Fruit fly (Drosophila melanogaster) whole organism, prepupa: ENCODE results near the gene UbcE2H.

ENCODE experiments used
- Blimp-1 ChIP-seq: fragments of 200-800 bp; sonication (Bioruptor generic); optimal IDR thresholded peaks from 3 replicates; lab custom pipeline; 2017; ENCODE audit warnings: missing biosample characterization, missing genetic modification characterization, mild to moderate bottlenecking, moderate library complexity, missing genetic modification reagents
- CG10631 ChIP-seq: fragments of 200-800 bp; sonication (Bioruptor generic); optimal IDR thresholded peaks from 2 replicates; lab custom pipeline; 2016; ENCODE audit warnings: missing biosample characterization, missing genetic modification characterization
- CG11294 ChIP-seq: fragments of 200-800 bp; sonication (Bioruptor generic); IDR thresholded peaks from 2 replicates; pipeline ENCODE4 v1.3.6; 2022; ENCODE audit warnings: missing biosample characterization, missing genetic modification characterization
- CG11762 ChIP-seq: fragments of 200-800 bp; sonication (Bioruptor generic); optimal IDR thresholded peaks from 3 replicates; lab custom pipeline; 2016; ENCODE audit warnings: missing biosample characterization, missing genetic modification characterization; ENCODE audit not compliant: insufficient read depth
- CG11902 ChIP-seq: fragments of 200-800 bp; sonication (Bioruptor generic); optimal IDR thresholded peaks from 3 replicates; lab custom pipeline; 2016; ENCODE audit warnings: missing biosample characterization, missing genetic modification characterization
- CG15336 ChIP-seq: fragments of 200-800 bp; sonication (Bioruptor generic); IDR thresholded peaks from 2 replicates; pipeline ENCODE4 v1.3.6; 2022; ENCODE audit warnings: missing biosample characterization, missing genetic modification characterization
- CG1621 ChIP-seq: fragments of 200-800 bp; sonication (Bioruptor generic); optimal IDR thresholded peaks from 3 replicates; lab custom pipeline; 2018; ENCODE audit warnings: missing biosample characterization, mild to moderate bottlenecking, missing genetic modification characterization
- CG16779 ChIP-seq: fragments of 200-800 bp; sonication (Bioruptor generic); optimal IDR thresholded peaks from 3 replicates; lab custom pipeline; 2017; ENCODE audit warnings: missing biosample characterization, mild to moderate bottlenecking, missing genetic modification characterization
- CG3032 ChIP-seq: fragments of 200-800 bp; optimal IDR thresholded peaks from 2 replicates; lab custom pipeline; 2019; ENCODE audit warnings: missing biosample characterization, mild to moderate bottlenecking, missing genetic modification characterization, moderate library complexity
- CG31627 ChIP-seq: fragments of 200-800 bp; sonication (Bioruptor generic); optimal IDR thresholded peaks from 3 replicates; lab custom pipeline; 2016; ENCODE audit warnings: missing biosample characterization, missing genetic modification characterization
- CG32006 ChIP-seq: fragments of 200-800 bp; sonication (Bioruptor generic); optimal IDR thresholded peaks from 3 replicates; lab custom pipeline; 2017; ENCODE audit warnings: missing biosample characterization, mild to moderate bottlenecking, missing genetic modification characterization
- CG34406 ChIP-seq: fragments of 200-800 bp; sonication (Bioruptor generic); optimal IDR thresholded peaks from 3 replicates; lab custom pipeline; 2016; ENCODE audit warnings: missing biosample characterization, missing genetic modification characterization
- CG4318 ChIP-seq: fragments of 200-800 bp; sonication (Bioruptor generic); optimal IDR thresholded peaks from 3 replicates; lab custom pipeline; 2017; ENCODE audit warnings: missing biosample characterization, mild to moderate bottlenecking, missing genetic modification characterization
- CG6163 ChIP-seq: fragments of 200-800 bp; sonication (Bioruptor generic); IDR thresholded peaks from 3 replicates; pipeline ENCODE4 v1.3.6; 2022; ENCODE audit warnings: missing biosample characterization, missing genetic modification characterization
- CG6792 ChIP-seq: fragments of 200-800 bp; sonication (Bioruptor generic); optimal IDR thresholded peaks from 3 replicates; lab custom pipeline; 2016; ENCODE audit warnings: missing biosample characterization, missing genetic modification characterization
- CG6808 ChIP-seq: fragments of 200-800 bp; sonication (Bioruptor generic); optimal IDR thresholded peaks from 3 replicates; lab custom pipeline; 2017; ENCODE audit warnings: missing biosample characterization, missing genetic modification characterization, mild to moderate bottlenecking, moderate library complexity, missing genetic modification reagents
- CG6854 ChIP-seq: fragments of 200-800 bp; sonication (Bioruptor generic); optimal IDR thresholded peaks from 2 replicates; lab custom pipeline; 2017; ENCODE audit warnings: missing biosample characterization, mild to moderate bottlenecking, missing genetic modification characterization
- CG7368 ChIP-seq: fragments of 200-800 bp; sonication (Bioruptor generic); optimal IDR thresholded peaks from 3 replicates; lab custom pipeline; 2016; ENCODE audit warnings: missing biosample characterization, missing genetic modification characterization
- CG8119 ChIP-seq: fragments of 200-800 bp; sonication (Bioruptor generic); IDR thresholded peaks from 3 replicates; pipeline ENCODE4 v1.3.6; 2022; ENCODE audit warnings: missing biosample characterization, missing genetic modification characterization
- CG8319 ChIP-seq: fragments of 200-800 bp; sonication (Bioruptor generic); optimal IDR thresholded peaks from 3 replicates; lab custom pipeline; 2016; ENCODE audit warnings: missing biosample characterization, missing genetic modification characterization
- CG8632 ChIP-seq: fragments of 200-800 bp; sonication (Bioruptor generic); optimal IDR thresholded peaks from 3 replicates; lab custom pipeline; 2016; ENCODE audit warnings: missing biosample characterization, missing genetic modification characterization
- CG9139 ChIP-seq: fragments of 200-800 bp; sonication (Bioruptor generic); optimal IDR thresholded peaks from 3 replicates; lab custom pipeline; 2017; ENCODE audit warnings: missing biosample characterization, mild to moderate bottlenecking, missing genetic modification characterization
- Eip75B ChIP-seq: fragments of 200-800 bp; sonication (Bioruptor generic); optimal IDR thresholded peaks from 3 replicates; lab custom pipeline; 2016; ENCODE audit warnings: missing biosample characterization, missing genetic modification characterization
- Eip93F ChIP-seq: fragments of 200-800 bp; sonication (Bioruptor generic); optimal IDR thresholded peaks from 2 replicates; lab custom pipeline; 2016; ENCODE audit warnings: missing biosample characterization, mild to moderate bottlenecking, missing genetic modification characterization
- Ets21C ChIP-seq: fragments of 200-800 bp; sonication (Bioruptor generic); optimal IDR thresholded peaks from 3 replicates; lab custom pipeline; 2016; ENCODE audit warnings: missing biosample characterization, missing genetic modification characterization
- Ets96B ChIP-seq: fragments of 200-800 bp; optimal IDR thresholded peaks from 2 replicates; lab custom pipeline; 2019; ENCODE audit warnings: missing biosample characterization, mild to moderate bottlenecking, missing genetic modification characterization, moderate library complexity
- Hr39 ChIP-seq: fragments of 200-800 bp; sonication (Bioruptor generic); optimal IDR thresholded peaks from 2 replicates; lab custom pipeline; 2016; ENCODE audit warnings: missing biosample characterization, missing genetic modification characterization
- Hr4 ChIP-seq: fragments of 200-800 bp; sonication (Bioruptor generic); optimal IDR thresholded peaks from 3 replicates; lab custom pipeline; 2016; ENCODE audit warnings: missing biosample characterization, missing genetic modification characterization
- Lpt ChIP-seq: fragments of 200-800 bp; sonication (Bioruptor generic); optimal IDR thresholded peaks from 3 replicates; lab custom pipeline; 2016; ENCODE audit warnings: missing biosample characterization, missing genetic modification characterization
- Met ChIP-seq: fragments of 200-800 bp; sonication (Bioruptor generic); optimal IDR thresholded peaks from 3 replicates; lab custom pipeline; 2016; ENCODE audit warnings: missing biosample characterization, missing genetic modification characterization
- OdsH ChIP-seq: fragments of 200-800 bp; sonication (Bioruptor generic); optimal IDR thresholded peaks from 3 replicates; lab custom pipeline; 2016; ENCODE audit warnings: missing biosample characterization, missing genetic modification characterization
- Smox ChIP-seq: fragments of 200-800 bp; sonication (Bioruptor generic); optimal IDR thresholded peaks from 3 replicates; lab custom pipeline; 2016; ENCODE audit warnings: missing biosample characterization, missing genetic modification characterization
- Sox102F ChIP-seq: fragments of 200-800 bp; sonication (Bioruptor generic); optimal IDR thresholded peaks from 2 replicates; lab custom pipeline; 2016; ENCODE audit warnings: missing biosample characterization, mild to moderate bottlenecking, missing genetic modification characterization
- Sox15 ChIP-seq: fragments of 200-800 bp; sonication (Bioruptor generic); optimal IDR thresholded peaks from 3 replicates; lab custom pipeline; 2016; ENCODE audit warnings: missing biosample characterization, missing genetic modification characterization
- achi ChIP-seq: fragments of 200-800 bp; sonication (Bioruptor generic); optimal IDR thresholded peaks from 3 replicates; lab custom pipeline; 2016; ENCODE audit warnings: missing biosample characterization, missing genetic modification characterization
- acj6 ChIP-seq: fragments of 200-800 bp; sonication (Bioruptor generic); optimal IDR thresholded peaks from 3 replicates; lab custom pipeline; 2016; ENCODE audit warnings: missing biosample characterization, missing genetic modification characterization
- cyc ChIP-seq: fragments of 200-800 bp; sonication (Bioruptor generic); optimal IDR thresholded peaks from 3 replicates; lab custom pipeline; 2016; ENCODE audit warnings: missing biosample characterization, missing genetic modification characterization
- dac ChIP-seq: fragments of 200-800 bp; sonication (Bioruptor generic); optimal IDR thresholded peaks from 2 replicates; lab custom pipeline; 2017; ENCODE audit warnings: missing biosample characterization, mild to moderate bottlenecking, missing genetic modification characterization
- dsx ChIP-seq: fragments of 200-800 bp; optimal IDR thresholded peaks from 3 replicates; lab custom pipeline; 2019; ENCODE audit warnings: missing biosample characterization, mild to moderate bottlenecking, missing genetic modification characterization, moderate library complexity; ENCODE audit not compliant: poor library complexity, severe bottlenecking
- eg ChIP-seq: fragments of 200-800 bp; sonication (Bioruptor generic); IDR thresholded peaks from 3 replicates; pipeline ENCODE4 v1.3.6; 2022; ENCODE audit warnings: missing biosample characterization, missing genetic modification characterization
- esn ChIP-seq: fragments of 200-800 bp; sonication (Bioruptor generic); optimal IDR thresholded peaks from 2 replicates; lab custom pipeline; 2016; ENCODE audit warnings: missing biosample characterization, mild to moderate bottlenecking, missing genetic modification characterization, moderate library complexity
- fd59A ChIP-seq: fragments of 200-800 bp; sonication (Bioruptor generic); optimal IDR thresholded peaks from 2 replicates; lab custom pipeline; 2017; ENCODE audit warnings: missing biosample characterization, mild to moderate bottlenecking, missing genetic modification characterization, missing genetic modification reagents
- fd85E ChIP-seq: fragments of 200-800 bp; sonication (Bioruptor generic); optimal IDR thresholded peaks from 3 replicates; lab custom pipeline; 2016; ENCODE audit warnings: missing biosample characterization, missing genetic modification characterization
- lz ChIP-seq: fragments of 200-800 bp; sonication (Bioruptor generic); optimal IDR thresholded peaks from 3 replicates; lab custom pipeline; 2016; ENCODE audit warnings: missing biosample characterization, missing genetic modification characterization
- net ChIP-seq: fragments of 200-800 bp; sonication (Bioruptor generic); optimal IDR thresholded peaks from 3 replicates; lab custom pipeline; 2016; ENCODE audit warnings: missing biosample characterization, missing genetic modification characterization
- salr ChIP-seq, 2 experiments: fragments of 200-800 bp; sonication (Bioruptor generic); optimal IDR thresholded peaks; 3 replicates each; lab custom pipeline; 2016 to 2018; ENCODE audit warnings: missing biosample characterization in 2 of 2, missing genetic modification characterization in 2 of 2, mild to moderate bottlenecking in 1 of 2
- spab ChIP-seq: fragments of 200-800 bp; sonication (Bioruptor generic); optimal IDR thresholded peaks from 2 replicates; lab custom pipeline; 2017; ENCODE audit warnings: missing biosample characterization, mild to moderate bottlenecking, missing genetic modification characterization, missing genetic modification reagents
- ss ChIP-seq, 2 experiments: fragments of 200-800 bp; sonication (Bioruptor generic); optimal IDR thresholded peaks; 2 replicates in 1 of 2; 3 replicates in 1 of 2; lab custom pipeline; 2017 to 2018; ENCODE audit warnings: mild to moderate bottlenecking in 2 of 2, missing biosample characterization in 2 of 2, missing genetic modification characterization in 2 of 2, moderate library complexity in 1 of 2
- vri ChIP-seq: fragments of 200-800 bp; sonication (Bioruptor generic); optimal IDR thresholded peaks from 3 replicates; lab custom pipeline; 2016; ENCODE audit warnings: missing biosample characterization, mild to moderate bottlenecking, missing genetic modification characterization

Gene UbcE2H

DNA sequence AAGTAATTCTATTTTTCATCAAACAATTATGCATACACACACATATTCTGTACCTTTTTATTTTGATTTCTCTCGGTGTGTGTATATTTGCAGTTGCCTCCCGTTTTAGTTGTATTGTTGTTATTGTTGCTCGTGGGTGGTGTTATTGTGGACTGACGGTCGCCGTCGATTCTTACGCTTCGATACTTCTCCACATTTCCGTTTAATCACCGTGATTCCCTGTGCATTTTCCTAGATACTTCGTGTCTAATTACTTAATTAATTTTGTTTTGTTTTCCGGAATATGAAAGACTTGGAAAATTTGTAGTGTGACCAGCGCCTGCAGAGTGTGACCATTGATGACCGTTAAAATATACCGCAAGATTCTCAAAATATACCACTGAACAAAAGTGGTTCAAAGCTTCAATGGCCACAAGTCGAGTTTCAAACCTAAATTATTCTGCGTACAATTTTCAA lies at the start of gene UbcE2H (continued):
- no peak for TF ChIP-seq ss (GFP tag; optimal IDR thresholded peaks at IDR 0.05; lab: Kevin White, UChicago)
- no peak for TF ChIP-seq Hr39 (GFP tag; lab: Kevin White, UChicago)
- no peak for TF ChIP-seq Met (GFP tag; lab: Kevin White, UChicago)

DNA sequence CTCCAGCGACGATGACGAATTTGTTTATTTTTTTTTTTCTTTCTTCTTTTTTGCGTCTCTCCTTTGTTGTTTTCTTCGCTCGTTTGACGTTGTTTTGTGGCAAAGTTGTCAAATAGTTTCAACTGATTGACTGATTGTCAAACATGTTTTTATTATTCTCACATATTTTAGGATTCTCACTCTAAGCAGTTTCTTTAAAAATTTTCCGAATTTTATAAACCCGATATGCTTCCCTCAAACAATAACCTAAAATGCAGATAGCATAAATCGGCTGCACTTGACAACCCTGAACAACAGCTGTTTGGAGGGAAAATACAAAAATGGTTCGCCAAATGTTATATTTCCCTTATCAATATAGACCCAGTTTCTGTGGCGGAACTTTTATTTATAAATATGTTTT lies 49.7 kb upstream of the UbcE2H start, which contains the start of gene CG17982:
TSS of gene CG17982 (minus strand) at position 299 of the 400 bp plus-strand sequence.
- peak; percentile 89 for TF ChIP-seq Ets21C (GFP tag; lab: Kevin White, UChicago)
- peak; percentile 92 for TF ChIP-seq Hr4
- peak; percentile 90 for TF ChIP-seq OdsH (GFP tag; lab: Kevin White, UChicago)
- TF ChIP-seq dac (GFP tag; lab: Kevin White, UChicago), result peak; percentile 80
- no peak for TF ChIP-seq Blimp-1 (GFP tag; lab: Kevin White, UChicago)
- peak; percentile 69 for TF ChIP-seq CG11294 (GFP tag; lab: Robert Waterston, UW)
- peak; percentile 94 for TF ChIP-seq Eip75B (GFP tag; lab: Kevin White, UChicago)
- peak; percentile 84 for TF ChIP-seq CG32006 (GFP tag; lab: Kevin White, UChicago)
- peak; percentile 96 for TF ChIP-seq esn (GFP tag; lab: Kevin White, UChicago)
- TF ChIP-seq CG6808 (GFP tag; lab: Kevin White, UChicago), result peak; percentile 85
- peak; percentile 82 for TF ChIP-seq CG1621 (tag; lab: Kevin White, UChicago)
- TF ChIP-seq acj6, result peak; percentile 91
- peak; percentile 77 for TF ChIP-seq Sox15
- TF ChIP-seq Lpt (GFP tag; lab: Kevin White, UChicago), result peak; percentile 86
- TF ChIP-seq dsx (GFP tag; lab: Kevin White, UChicago), result peak; percentile 85
- peak; percentile 72 for TF ChIP-seq CG11902 (GFP tag; lab: Kevin White, UChicago)
- peak; percentile 93 for TF ChIP-seq CG6163 (GFP tag; lab: Robert Waterston, UW)
- peak; percentile 90 for TF ChIP-seq CG10631 (GFP tag; lab: Kevin White, UChicago)
- TF ChIP-seq fd85E (GFP tag; lab: Kevin White, UChicago), result peak; percentile 68
- peak; percentile 77 for TF ChIP-seq CG11762 (GFP tag; lab: Kevin White, UChicago)
- TF ChIP-seq ss (GFP tag; optimal IDR thresholded peaks at IDR 0.05; lab: Kevin White, UChicago), result peak in 1 of 2 experiments; percentile 88
- TF ChIP-seq Sox102F, result peak; percentile 95
- TF ChIP-seq achi (GFP tag; lab: Kevin White, UChicago), result peak; percentile 98
- TF ChIP-seq spab (GFP tag; lab: Kevin White, UChicago), result no peak
- TF ChIP-seq Smox (GFP tag; lab: Kevin White, UChicago), result no peak
- TF ChIP-seq CG15336 (GFP tag; lab: Robert Waterston, UW), result peak; percentile 97
- TF ChIP-seq CG34406, result peak; percentile 91
- TF ChIP-seq lz, result peak; percentile 94
- TF ChIP-seq Eip93F, result peak; percentile 90
- TF ChIP-seq salr (GFP tag; optimal IDR thresholded peaks at IDR 0.05; lab: Kevin White, UChicago), result peak; percentile 77 to 80
- TF ChIP-seq fd59A (GFP tag; lab: Kevin White, UChicago), result peak; percentile 74
- peak; percentile 90 for TF ChIP-seq CG8632 (GFP tag; lab: Kevin White, UChicago)
- peak; percentile 90 for TF ChIP-seq eg (GFP tag; lab: Robert Waterston, UW)
- TF ChIP-seq CG31627 (GFP tag; lab: Kevin White, UChicago), result peak; percentile 94
- peak; percentile 89 for TF ChIP-seq CG6792 (GFP tag; lab: Kevin White, UChicago)
- no peak for TF ChIP-seq vri
- TF ChIP-seq CG8319, result peak; percentile 81
- peak; percentile 93 for TF ChIP-seq Hr39 (GFP tag; lab: Kevin White, UChicago)
- peak; percentile 92 for TF ChIP-seq cyc (GFP tag; lab: Kevin White, UChicago)
- TF ChIP-seq CG7368 (GFP tag; lab: Kevin White, UChicago), result peak; percentile 92
- peak; percentile 76 for TF ChIP-seq CG6854
- TF ChIP-seq Ets96B (tag; lab: Kevin White, UChicago), result peak; percentile 90
- peak; percentile 93 for TF ChIP-seq net (GFP tag; lab: Kevin White, UChicago)
- TF ChIP-seq CG9139 (GFP tag; lab: Kevin White, UChicago), result no peak
- TF ChIP-seq CG3032 (tag; lab: Kevin White, UChicago), result peak; percentile 87
- no peak for TF ChIP-seq CG16779 (tag; lab: Kevin White, UChicago)
- no peak for TF ChIP-seq CG4318 (GFP tag; lab: Kevin White, UChicago)
- peak; percentile 85 for TF ChIP-seq CG8119 (GFP tag; lab: Robert Waterston, UW)
